Fruit fly (Drosophila melanogaster) whole organism, prepupa: ENCODE results near the gene gwl.

Experiments
- CG16779 ChIP-seq: fragments of 200-800 bp; sonication (Bioruptor generic); optimal IDR thresholded peaks from 3 replicates; lab custom pipeline; 2017; ENCODE audit warnings: missing biosample characterization, mild to moderate bottlenecking, missing genetic modification characterization
- CG32006 ChIP-seq: fragments of 200-800 bp; sonication (Bioruptor generic); optimal IDR thresholded peaks from 3 replicates; lab custom pipeline; 2017; ENCODE audit warnings: missing biosample characterization, mild to moderate bottlenecking, missing genetic modification characterization
- CG3919 ChIP-seq: fragments of 200-800 bp; sonication (Bioruptor generic); optimal IDR thresholded peaks from 3 replicates; lab custom pipeline; 2016; ENCODE audit warnings: missing biosample characterization, missing genetic modification characterization
- topi ChIP-seq: fragments of 200-800 bp; sonication (Bioruptor generic); optimal IDR thresholded peaks from 3 replicates; lab custom pipeline; 2016; ENCODE audit warnings: missing biosample characterization, missing genetic modification characterization
- vri ChIP-seq: fragments of 200-800 bp; sonication (Bioruptor generic); optimal IDR thresholded peaks from 3 replicates; lab custom pipeline; 2016; ENCODE audit warnings: missing biosample characterization, mild to moderate bottlenecking, missing genetic modification characterization

DNA sequence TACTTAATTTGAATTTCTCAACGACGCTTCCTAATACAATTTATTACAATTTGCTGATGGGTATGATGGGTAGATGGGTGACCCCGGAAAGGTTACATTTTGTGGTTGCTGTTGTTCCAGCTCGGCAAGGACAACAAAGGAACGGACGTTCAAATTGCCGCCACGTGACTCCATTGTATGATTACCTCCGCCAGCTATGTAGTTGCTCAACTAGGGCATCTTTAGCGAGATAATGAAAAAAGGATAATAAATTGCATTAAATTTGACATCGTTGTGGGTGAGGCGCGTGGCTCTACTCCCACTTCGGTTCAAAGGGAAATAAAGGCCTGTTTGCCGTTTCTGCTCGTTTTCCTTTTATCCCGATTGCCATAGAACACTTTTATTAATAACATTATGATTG lies 24.8 kb upstream of the gwl start:
- no peak for TF ChIP-seq CG3919 (GFP tag; lab: Kevin White, UChicago)
- TF ChIP-seq topi (GFP tag; lab: Kevin White, UChicago) = no peak
- TF ChIP-seq CG16779 (tag; lab: Kevin White, UChicago) = no peak
- no peak for TF ChIP-seq vri
- no peak for TF ChIP-seq CG32006 (GFP tag; lab: Kevin White, UChicago)
